Fruit fly (Drosophila melanogaster): Measurements from ENCODE around the gene Nopp140.

Gene Nopp140

dm6 chr3L:21821780-21822179 lies 10.8 kb upstream of the Nopp140 start, which contains the start of gene CycH:
TSS of gene CycH (plus strand) at chr3L:21821997.
- peak; percentile 47 for TF ChIP-seq h (GFP tag; optimal IDR thresholded peaks at IDR 0.05)
- TF ChIP-seq dmrt93B (GFP tag; optimal IDR thresholded peaks at IDR 0.05), result no peak
- TF ChIP-seq Sp1 (GFP tag; optimal IDR thresholded peaks at IDR 0.05), result no peak
- TF ChIP-seq OdsH (GFP tag; optimal IDR thresholded peaks at IDR 0.05), result peak; percentile 36
- peak; percentile 22 for TF ChIP-seq br (GFP tag; optimal IDR thresholded peaks at IDR 0.05)
- peak; percentile 33 for TF ChIP-seq fru (GFP tag; optimal IDR thresholded peaks at IDR 0.05)
- no peak for TF ChIP-seq Jra (GFP tag; optimal IDR thresholded peaks at IDR 0.05)
- TF ChIP-seq Abd-B (GFP tag; optimal IDR thresholded peaks at IDR 0.05), result no peak
- TF ChIP-seq woc (GFP tag; optimal IDR thresholded peaks at IDR 0.05), result peak; percentile 57
- no peak for TF ChIP-seq pan (optimal IDR thresholded peaks at IDR 0.05)
- no peak for TF ChIP-seq jim (GFP tag; optimal IDR thresholded peaks at IDR 0.05)
- TF ChIP-seq Mio (GFP tag; optimal IDR thresholded peaks at IDR 0.05), result no peak
- TF ChIP-seq CrebA (GFP tag; optimal IDR thresholded peaks at IDR 0.05; ENCODE audit: borderline replicate concordance), result no peak
- no peak for TF ChIP-seq GATAd (GFP tag; optimal IDR thresholded peaks at IDR 0.05)
- TF ChIP-seq Dfd (GFP tag; optimal IDR thresholded peaks at IDR 0.05), result no peak
- no peak for TF ChIP-seq tai (GFP tag; optimal IDR thresholded peaks at IDR 0.05)
- TF ChIP-seq Myc (optimal IDR thresholded peaks at IDR 0.05), result peak; percentile 4
- TF ChIP-seq usp (GFP tag; optimal IDR thresholded peaks at IDR 0.05), result no peak
- TF ChIP-seq Hnf4 (GFP tag; optimal IDR thresholded peaks at IDR 0.05), result peak; percentile 33
- peak; percentile 11 for TF ChIP-seq CG9705 (GFP tag; optimal IDR thresholded peaks at IDR 0.05)
- peak in 1 of 2 experiments; percentile 35 for TF ChIP-seq foxo (GFP tag; optimal IDR thresholded peaks at IDR 0.05)
- TF ChIP-seq rgr (GFP tag; optimal IDR thresholded peaks at IDR 0.05), result peak; percentile 62
- TF ChIP-seq HLH106 (tag; optimal IDR thresholded peaks at IDR 0.05), result peak; percentile 42

dm6 chr3L:21823236-21823635 lies 9.3 kb upstream of the Nopp140 start, which contains the start of gene CG7407:
TSS of gene CG7407 (plus strand) at chr3L:21823461.
- TF ChIP-seq fru (GFP tag; optimal IDR thresholded peaks at IDR 0.05), result no peak
- no peak for TF ChIP-seq sv (GFP tag; optimal IDR thresholded peaks at IDR 0.05)
- no peak for TF ChIP-seq Hr83 (GFP tag; optimal IDR thresholded peaks at IDR 0.05; ENCODE audit: poor library complexity, severe bottlenecking)
- no peak for TF ChIP-seq Mio (GFP tag; optimal IDR thresholded peaks at IDR 0.05)
- no peak for TF ChIP-seq jim (GFP tag; optimal IDR thresholded peaks at IDR 0.05)
- no peak for TF ChIP-seq Rel (GFP tag; optimal IDR thresholded peaks at IDR 0.05)
- TF ChIP-seq Rel (tag; optimal IDR thresholded peaks at IDR 0.05), result peak; percentile 49
- no peak for TF ChIP-seq pan (optimal IDR thresholded peaks at IDR 0.05)
- no peak for TF ChIP-seq rgr (GFP tag; optimal IDR thresholded peaks at IDR 0.05)

dm6 chr3L:21824725-21825353 lies 7.7 kb upstream of the Nopp140 start, which contains the start of gene eIF2A:
TSS of gene eIF2A (plus strand) at chr3L:21824740.
- TF ChIP-seq N (GFP tag; optimal IDR thresholded peaks at IDR 0.05), result no peak
- no peak for TF ChIP-seq usp (GFP tag; optimal IDR thresholded peaks at IDR 0.05)
- peak; percentile 41 for TF ChIP-seq psq (GFP tag; optimal IDR thresholded peaks at IDR 0.05)
- no peak for TF ChIP-seq dmrt93B (GFP tag; optimal IDR thresholded peaks at IDR 0.05)
- peak; percentile 24 for TF ChIP-seq GATAd (GFP tag; optimal IDR thresholded peaks at IDR 0.05)
- no peak for TF ChIP-seq tai (GFP tag; optimal IDR thresholded peaks at IDR 0.05)
- TF ChIP-seq Sp1 (GFP tag; optimal IDR thresholded peaks at IDR 0.05), result peak; percentile 56
- no peak for TF ChIP-seq Vsx2 (GFP tag; optimal IDR thresholded peaks at IDR 0.05; ENCODE audit: partially characterized antibody)
- TF ChIP-seq Hnf4 (GFP tag; optimal IDR thresholded peaks at IDR 0.05), result peak; percentile 77
- TF ChIP-seq CG32264 (GFP tag; optimal IDR thresholded peaks at IDR 0.05), result no peak
- TF ChIP-seq fru (GFP tag; optimal IDR thresholded peaks at IDR 0.05), result peak; percentile 42
- no peak for TF ChIP-seq sage (GFP tag; optimal IDR thresholded peaks at IDR 0.05)
- peak; percentile 94 for TF ChIP-seq Hr83 (GFP tag; optimal IDR thresholded peaks at IDR 0.05; ENCODE audit: poor library complexity, severe bottlenecking)
- TF ChIP-seq Rel (GFP tag; optimal IDR thresholded peaks at IDR 0.05), result no peak
- peak; percentile 58 for TF ChIP-seq Rel (tag; optimal IDR thresholded peaks at IDR 0.05)
- no peak for TF ChIP-seq dsf (GFP tag; optimal IDR thresholded peaks at IDR 0.05; ENCODE audit: borderline replicate concordance)
- TF ChIP-seq ey (GFP tag; optimal IDR thresholded peaks at IDR 0.05), result peak; percentile 68
- TF ChIP-seq HLH106 (tag; optimal IDR thresholded peaks at IDR 0.05), result peak; percentile 63
- TF ChIP-seq Dif (GFP tag; optimal IDR thresholded peaks at IDR 0.05; ENCODE audit: partially characterized antibody), result peak; percentile 60
- TF ChIP-seq Hr78 (GFP tag; optimal IDR thresholded peaks at IDR 0.05), result no peak
- no peak for TF ChIP-seq dl (GFP tag; optimal IDR thresholded peaks at IDR 0.05; ENCODE audit: insufficient read depth in 1 of 2, partially characterized antibody in 2 of 2)
- TF ChIP-seq Dfd (GFP tag; optimal IDR thresholded peaks at IDR 0.05), result no peak
- peak; percentile 80 for TF ChIP-seq h (GFP tag; optimal IDR thresholded peaks at IDR 0.05)
- no peak for TF ChIP-seq Abd-B (GFP tag; optimal IDR thresholded peaks at IDR 0.05)
- peak; percentile 52 for TF ChIP-seq br (GFP tag; optimal IDR thresholded peaks at IDR 0.05)
- TF ChIP-seq sv (GFP tag; optimal IDR thresholded peaks at IDR 0.05), result peak; percentile 47
- TF ChIP-seq jim (GFP tag; optimal IDR thresholded peaks at IDR 0.05), result no peak
- no peak for TF ChIP-seq pan (optimal IDR thresholded peaks at IDR 0.05)
- peak; percentile 64 for TF ChIP-seq OdsH (GFP tag; optimal IDR thresholded peaks at IDR 0.05)
- TF ChIP-seq rgr (GFP tag; optimal IDR thresholded peaks at IDR 0.05), result peak; percentile 79
- TF ChIP-seq Myc (optimal IDR thresholded peaks at IDR 0.05), result peak; percentile 6
- TF ChIP-seq woc (GFP tag; optimal IDR thresholded peaks at IDR 0.05), result peak; percentile 24
- TF ChIP-seq Jra (GFP tag; optimal IDR thresholded peaks at IDR 0.05), result peak; percentile 81
- TF ChIP-seq Mio (GFP tag; optimal IDR thresholded peaks at IDR 0.05), result no peak
- peak; percentile 25 for TF ChIP-seq CG9705 (GFP tag; optimal IDR thresholded peaks at IDR 0.05)
- TF ChIP-seq foxo (GFP tag; optimal IDR thresholded peaks at IDR 0.05), result peak in 1 of 2 experiments; percentile 76

Measured in whole organism, wandering third instar larva.